Worm (Caenorhabditis elegans): Measurements from ENCODE around the gene C25H3.7.

DNA sequence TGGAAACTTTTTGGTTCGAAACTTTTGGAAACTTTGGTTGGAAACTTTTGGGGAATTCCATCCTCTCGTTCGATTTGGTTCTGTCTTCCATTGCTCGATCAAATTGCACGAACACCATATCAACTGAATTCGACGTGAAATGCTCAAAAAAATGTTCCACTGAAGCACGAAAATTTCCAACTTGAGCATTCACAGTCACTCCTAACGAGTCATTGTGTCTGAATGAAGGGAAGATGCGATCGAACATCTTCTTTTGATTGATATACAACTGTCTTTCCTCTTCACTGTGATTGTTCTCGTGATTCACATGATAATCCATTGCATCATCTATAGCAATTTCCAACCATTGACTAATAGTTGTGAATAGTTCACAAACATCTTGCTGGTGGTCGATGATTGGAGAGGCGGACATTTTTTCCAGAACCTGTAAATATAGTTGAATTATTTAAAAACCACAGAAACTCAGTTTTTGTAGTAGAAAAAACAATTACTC lies 40.4 kb downstream of the C25H3.7 start, which contains the start of gene F59E12.15:
- TF ChIP-seq ztf-11 (tag; optimal IDR thresholded peaks at IDR 0.05): no peak
- no peak for TF ChIP-seq nhr-237 (tag; optimal IDR thresholded peaks at IDR 0.05)
- TF ChIP-seq unc-120 (tag; optimal IDR thresholded peaks at IDR 0.05; ENCODE audit: poor library complexity, severe bottlenecking): no peak
- TF ChIP-seq hlh-1 (tag; optimal IDR thresholded peaks at IDR 0.05): no peak
- TF ChIP-seq lsy-2 (tag; optimal IDR thresholded peaks at IDR 0.05): no peak
- no peak for TF ChIP-seq sptf-1 (tag; optimal IDR thresholded peaks at IDR 0.05)
- no peak for TF ChIP-seq mab-5 (tag; optimal IDR thresholded peaks at IDR 0.05)
- no peak for TF ChIP-seq lin-13 (tag; optimal IDR thresholded peaks at IDR 0.05)
- TF ChIP-seq ces-1 (GFP tag; optimal IDR thresholded peaks at IDR 0.05): no peak

Measured in whole organism, mixed stage, embryonic.